Fruit fly (Drosophila melanogaster) whole organism, embryonic: ENCODE data around the gene CG12239.

Source experiments
- Aef1 ChIP-seq: fragments of 200-800 bp; sonication (Bioruptor generic); IDR thresholded peaks from 3 replicates; pipeline ENCODE4 v1.3.6; 2022; ENCODE audit warnings: missing biosample characterization, missing genetic modification characterization
- B-H2 ChIP-seq: fragments of 200-800 bp; sonication (Bioruptor generic); optimal IDR thresholded peaks from 2 replicates; lab custom pipeline; 2018; ENCODE audit warnings: missing biosample characterization, mild to moderate bottlenecking, missing genetic modification characterization
- Bgb ChIP-seq: fragments of 200-800 bp; sonication (Bioruptor generic); IDR thresholded peaks from 2 replicates; pipeline ENCODE4 v1.3.6; 2022; ENCODE audit warnings: missing biosample characterization, missing genetic modification characterization; ENCODE audit not compliant: partially characterized antibody
- CG5953 ChIP-seq: fragments of 200-800 bp; sonication (Bioruptor generic); IDR thresholded peaks from 2 replicates; pipeline ENCODE4 v1.3.6; 2022; ENCODE audit warnings: missing biosample characterization, missing genetic modification characterization
- Ets65A ChIP-seq: fragments of 200-800 bp; sonication (Bioruptor generic); peaks from one replicate; lab custom pipeline; 2016; ENCODE audit warnings: missing biosample characterization, missing genetic modification characterization
- dimm ChIP-seq: fragments of 200-800 bp; sonication (Bioruptor generic); IDR thresholded peaks from 2 replicates; pipeline ENCODE4 v1.3.6; 2022; ENCODE audit warnings: missing biosample characterization, missing genetic modification characterization
- h ChIP-seq: fragments of >200 bp; optimal IDR thresholded peaks from 2 replicates; lab custom pipeline; 2017
- shn ChIP-seq: fragments of 200-800 bp; sonication (Bioruptor generic); optimal IDR thresholded peaks from 3 replicates; lab custom pipeline; 2016; ENCODE audit warnings: missing biosample characterization, missing genetic modification characterization

dm6 chrX:5766732-5767131, 25.2 kb upstream of the CG12239 start:
- no peak for TF ChIP-seq B-H2 (GFP tag; lab: Kevin White, UChicago)
- no peak for TF ChIP-seq Aef1 (GFP tag; lab: Robert Waterston, UW)
- TF ChIP-seq Bgb: no peak
- TF ChIP-seq Ets65A (GFP tag; lab: Kevin White, UChicago): no peak
- no peak for TF ChIP-seq h (lab: Kevin White, UChicago)
- TF ChIP-seq CG5953 (GFP tag; lab: Robert Waterston, UW): no peak
- no peak for TF ChIP-seq shn
- no peak for TF ChIP-seq dimm (GFP tag; lab: Robert Waterston, UW)
